Fruit fly (Drosophila melanogaster): ENCODE results near the gene CG11786.
A peak's percentile ranks its signal among the peaks of the same experiment; 100 is the strongest.

CG11786 gene

dm6 chr3R:25074558-25074964 lies 28.4 kb downstream of the CG11786 start, which contains the start of the genes shams and CG11920 (continued):
- no peak for TF ChIP-seq fd59A (GFP tag; optimal IDR thresholded peaks at IDR 0.05)
- TF ChIP-seq CG16779 (tag; optimal IDR thresholded peaks at IDR 0.05): no peak
- TF ChIP-seq salr (GFP tag; optimal IDR thresholded peaks at IDR 0.05): no peak
- TF ChIP-seq Met (GFP tag; optimal IDR thresholded peaks at IDR 0.05): no peak
- TF ChIP-seq lz (GFP tag; optimal IDR thresholded peaks at IDR 0.05): no peak
- TF ChIP-seq acj6 (GFP tag; optimal IDR thresholded peaks at IDR 0.05): peak; percentile 3
- TF ChIP-seq Smox (GFP tag; optimal IDR thresholded peaks at IDR 0.05): no peak
- TF ChIP-seq Lpt (GFP tag; optimal IDR thresholded peaks at IDR 0.05): no peak
- no peak for TF ChIP-seq pdm3 (GFP tag; optimal IDR thresholded peaks at IDR 0.05)
- no peak for TF ChIP-seq CG34406 (GFP tag; optimal IDR thresholded peaks at IDR 0.05)
- TF ChIP-seq CG3032 (tag; optimal IDR thresholded peaks at IDR 0.05): peak; percentile 13
- TF ChIP-seq Ets96B (tag; optimal IDR thresholded peaks at IDR 0.05): no peak
- no peak for TF ChIP-seq dsx (GFP tag; optimal IDR thresholded peaks at IDR 0.05; ENCODE audit: poor library complexity, severe bottlenecking)
- no peak for TF ChIP-seq CG6792 (GFP tag; optimal IDR thresholded peaks at IDR 0.05)
- peak; percentile 47 for TF ChIP-seq esn (GFP tag; optimal IDR thresholded peaks at IDR 0.05)
- TF ChIP-seq CG3919 (GFP tag; optimal IDR thresholded peaks at IDR 0.05): no peak
- TF ChIP-seq CG11902 (GFP tag; optimal IDR thresholded peaks at IDR 0.05): no peak
- TF ChIP-seq CG11762 (GFP tag; optimal IDR thresholded peaks at IDR 0.05; ENCODE audit: insufficient read depth): no peak
- TF ChIP-seq fd85E (GFP tag; optimal IDR thresholded peaks at IDR 0.05): no peak

dm6 chr3R:25077280-25077820 lies 31.2 kb downstream of the CG11786 start:
- TF ChIP-seq CG6163 (GFP tag; IDR thresholded peaks at IDR 0.05) (no peak), Lpt (GFP tag; optimal IDR thresholded peaks at IDR 0.05) (no peak), topi (GFP tag; optimal IDR thresholded peaks at IDR 0.05) (no peak), CG8119 (GFP tag; IDR thresholded peaks at IDR 0.05) (no peak), CG8319 (GFP tag; optimal IDR thresholded peaks at IDR 0.05) (no peak), dac (GFP tag; optimal IDR thresholded peaks at IDR 0.05) (no peak), salr (GFP tag; optimal IDR thresholded peaks at IDR 0.05) (no peak), Hr39 (GFP tag; optimal IDR thresholded peaks at IDR 0.05) (no peak), Eip78C (GFP tag) (no peak), CG4318 (GFP tag; optimal IDR thresholded peaks at IDR 0.05) (no peak), cyc (GFP tag; optimal IDR thresholded peaks at IDR 0.05) (no peak), fkh (GFP tag; optimal IDR thresholded peaks at IDR 0.05) (no peak)

- TF ChIP-seq achi (GFP tag; optimal IDR thresholded peaks at IDR 0.05): no peak
- no peak for TF ChIP-seq vri (GFP tag; optimal IDR thresholded peaks at IDR 0.05)
- TF ChIP-seq acj6 (GFP tag; optimal IDR thresholded peaks at IDR 0.05): no peak
- TF ChIP-seq pdm3 (GFP tag; optimal IDR thresholded peaks at IDR 0.05): no peak
- no peak for TF ChIP-seq CG15336 (GFP tag; IDR thresholded peaks at IDR 0.05)
- no peak for TF ChIP-seq CG8632 (GFP tag; optimal IDR thresholded peaks at IDR 0.05)
- no peak for TF ChIP-seq lz (GFP tag; optimal IDR thresholded peaks at IDR 0.05)
- no peak for TF ChIP-seq spab (GFP tag; optimal IDR thresholded peaks at IDR 0.05)
These were observed 32.5 kb downstream of the CG11786 start for dm6 chr3R:25078665-25079064.

dm6 chr3R:25080446-25080845 lies 34.3 kb downstream of the CG11786 start:
- TF ChIP-seq svp (GFP tag): no peak
- peak; percentile 93 for TF ChIP-seq fkh (GFP tag; optimal IDR thresholded peaks at IDR 0.05)
- peak; percentile 52 for TF ChIP-seq Eip78C (GFP tag)

- TF ChIP-seq CG1621 (tag; optimal IDR thresholded peaks at IDR 0.05) (peak; percentile 3), CG6276 (GFP tag; optimal IDR thresholded peaks at IDR 0.05) (no peak)
These were observed 36.2 kb downstream of the CG11786 start, which contains the start of gene fd96Ca for dm6 chr3R:25082348-25082747. Gene fd96Ca (plus strand): TSS chr3R:25082684.
